Worm (Caenorhabditis elegans) whole organism, L4/young adult: ENCODE results near the gene C15C8.4.

Experiments used
- W03F9.2 ChIP-seq: fragments of 150-350 bp; optimal IDR thresholded peaks from 2 replicates; lab custom pipeline; 2014; ENCODE audit warnings: missing biosample characterization, missing genetic modification characterization
- dao-5 ChIP-seq: sonication (generic microtip); optimal IDR thresholded peaks from 2 replicates; lab custom pipeline; 2016; ENCODE audit warnings: missing genotype, missing genetic modification characterization, moderate library complexity, missing compliant biosample characterization
- him-1 ChIP-seq: sonication (generic microtip); optimal IDR thresholded peaks from 2 replicates; lab custom pipeline; 2016; ENCODE audit warnings: missing genotype, missing genetic modification reagents, missing genetic modification characterization, missing compliant biosample characterization

ce11 chrV:12695968-12696367, 51.3 kb downstream of the C15C8.4 start, which contains the start of gene K10C8.4:
- TF ChIP-seq him-1 (tag; lab: Kevin White, UChicago) (no peak), W03F9.2 (no peak), dao-5 (tag; lab: Kevin White, UChicago) (no peak)
